Worm (Caenorhabditis elegans) whole organism, L3 larva: ENCODE measurements around the gene glna-2.
A peak's percentile ranks its signal among the peaks of the same experiment; 100 is the strongest.

Experiments
- ZK546.5 ChIP-seq: sonication (generic microtip); optimal IDR thresholded peaks from 2 replicates; lab custom pipeline; 2017; ENCODE audit warnings: missing biosample characterization, missing genetic modification characterization
- aly-2 ChIP-seq: fragments of 150-350 bp; optimal IDR thresholded peaks from 2 replicates; lab custom pipeline; 2014; ENCODE audit warnings: missing biosample characterization, missing genetic modification characterization
- ama-1 ChIP-seq: fragments of 150-350 bp; optimal IDR thresholded peaks from 2 replicates; lab custom pipeline; 2018
- ceh-16 ChIP-seq: sonication (generic microtip); optimal IDR thresholded peaks from 2 replicates; lab custom pipeline; 2017; ENCODE audit warnings: missing biosample characterization, missing genetic modification characterization
- ceh-28 ChIP-seq: fragments of 150-350 bp; optimal IDR thresholded peaks from 2 replicates; lab custom pipeline; 2014; ENCODE audit warnings: missing biosample characterization, missing genetic modification reagents, missing genetic modification characterization
- ceh-82 ChIP-seq: fragments of 150-350 bp; optimal IDR thresholded peaks from 2 replicates; lab custom pipeline; 2014; ENCODE audit warnings: missing biosample characterization, missing genetic modification characterization
- ceh-9 ChIP-seq: sonication (generic microtip); optimal IDR thresholded peaks from 2 replicates; lab custom pipeline; 2018; ENCODE audit warnings: missing biosample characterization, missing genetic modification characterization
- daf-12 ChIP-seq: fragments of 150-350 bp; optimal IDR thresholded peaks from 2 replicates; lab custom pipeline; 2014; ENCODE audit warnings: missing biosample characterization, missing genetic modification reagents, missing genetic modification characterization
- egl-5 ChIP-seq: fragments of 150-350 bp; optimal IDR thresholded peaks from 2 replicates; lab custom pipeline; 2017; ENCODE audit warnings: missing biosample characterization, missing genetic modification reagents, missing genetic modification characterization, inconsistent platforms
- elt-1 ChIP-seq: fragments of 150-350 bp; optimal IDR thresholded peaks from 2 replicates; lab custom pipeline; 2014; ENCODE audit warnings: missing biosample characterization, missing genetic modification characterization
- elt-2 ChIP-seq: sonication (generic microtip); optimal IDR thresholded peaks from 2 replicates; lab custom pipeline; 2016; ENCODE audit warnings: missing genetic modification reagents, mild to moderate bottlenecking, missing genetic modification characterization, missing compliant biosample characterization
- elt-3 ChIP-seq, 3 experiments: fragments of 150-350 bp in 1 of 3; sonication (generic microtip) in 2 of 3; optimal IDR thresholded peaks; 2 replicates in 2 of 3; 4 replicates in 1 of 3; lab custom pipeline; 2014 to 2017; ENCODE audit warnings: missing biosample characterization in 3 of 3, missing genetic modification characterization in 3 of 3
- fkh-10 ChIP-seq: sonication (generic microtip); optimal IDR thresholded peaks from 2 replicates; lab custom pipeline; 2017; ENCODE audit warnings: missing biosample characterization, missing genetic modification reagents, missing genetic modification characterization
- fkh-2 ChIP-seq: fragments of 150-350 bp; optimal IDR thresholded peaks from 2 replicates; lab custom pipeline; 2014; ENCODE audit warnings: missing biosample characterization, missing genetic modification reagents, missing genetic modification characterization
- fos-1 ChIP-seq: fragments of 150-350 bp; optimal IDR thresholded peaks from 2 replicates; lab custom pipeline; 2014; ENCODE audit warnings: missing biosample characterization, missing genetic modification characterization
- jun-1 ChIP-seq: fragments of 150-350 bp; optimal IDR thresholded peaks from 2 replicates; lab custom pipeline; 2014; ENCODE audit warnings: missing biosample characterization, missing genetic modification reagents, missing genetic modification characterization
- lin-15B ChIP-seq: fragments of 150-350 bp; optimal IDR thresholded peaks from 2 replicates; lab custom pipeline; 2014; ENCODE audit warnings: missing biosample characterization, missing genetic modification characterization
- lin-39 ChIP-seq: fragments of 150-350 bp; optimal IDR thresholded peaks from 2 replicates; lab custom pipeline; 2018; ENCODE audit warnings: missing biosample characterization, missing genetic modification reagents, missing genetic modification characterization
- mdl-1 ChIP-seq: fragments of 150-350 bp; optimal IDR thresholded peaks from 2 replicates; lab custom pipeline; 2014; ENCODE audit warnings: missing biosample characterization, missing genetic modification characterization
- mml-1 ChIP-seq: fragments of 150-350 bp; sonication (generic microtip); optimal IDR thresholded peaks from 3 replicates; lab custom pipeline; 2014; ENCODE audit warnings: missing biosample characterization, missing genetic modification characterization
- nfya-1 ChIP-seq: sonication (generic microtip); optimal IDR thresholded peaks from 2 replicates; lab custom pipeline; 2017; ENCODE audit warnings: missing genetic modification characterization, mild to moderate bottlenecking, missing compliant biosample characterization, antibody characterized with exemption, moderate library complexity; ENCODE audit not compliant: insufficient read depth
- nhr-11 ChIP-seq: fragments of 150-350 bp; optimal IDR thresholded peaks from 2 replicates; lab custom pipeline; 2014; ENCODE audit warnings: missing biosample characterization, missing genetic modification characterization
- nhr-23 ChIP-seq: fragments of 150-350 bp; optimal IDR thresholded peaks from 2 replicates; lab custom pipeline; 2014; ENCODE audit warnings: missing biosample characterization, missing genetic modification reagents, missing genetic modification characterization
- nhr-237 ChIP-seq: fragments of 150-350 bp; optimal IDR thresholded peaks from 2 replicates; lab custom pipeline; 2014; ENCODE audit warnings: missing biosample characterization, missing genetic modification characterization
- nhr-25 ChIP-seq: sonication (generic microtip); optimal IDR thresholded peaks from 2 replicates; lab custom pipeline; 2017; ENCODE audit warnings: missing biosample characterization, missing genetic modification characterization
- nhr-28 ChIP-seq: fragments of 150-350 bp; optimal IDR thresholded peaks from 2 replicates; lab custom pipeline; 2014; ENCODE audit warnings: missing biosample characterization, missing genetic modification characterization
- nhr-67 ChIP-seq: fragments of 150-350 bp; optimal IDR thresholded peaks from 2 replicates; lab custom pipeline; 2014; ENCODE audit warnings: missing biosample characterization, missing genetic modification characterization
- nhr-76 ChIP-seq: fragments of 150-350 bp; sonication (generic microtip); optimal IDR thresholded peaks from 5 replicates; lab custom pipeline; 2014; ENCODE audit warnings: missing biosample characterization, missing genetic modification characterization
- nhr-77 ChIP-seq: fragments of 150-350 bp; optimal IDR thresholded peaks from 2 replicates; lab custom pipeline; 2014; ENCODE audit warnings: missing biosample characterization, missing genetic modification characterization
- pha-4 ChIP-seq: fragments of 150-350 bp; optimal IDR thresholded peaks from 2 replicates; lab custom pipeline; 2014; ENCODE audit warnings: missing biosample characterization, missing genetic modification reagents, missing genetic modification characterization
- pqm-1 ChIP-seq: fragments of 150-350 bp; optimal IDR thresholded peaks from 2 replicates; lab custom pipeline; 2017; ENCODE audit warnings: missing biosample characterization, missing genetic modification characterization, inconsistent platforms
- sea-2 ChIP-seq: fragments of 150-350 bp; sonication (generic microtip); optimal IDR thresholded peaks from 4 replicates; lab custom pipeline; 2014; ENCODE audit warnings: missing biosample characterization, missing genetic modification reagents, missing genetic modification characterization
- skn-1 ChIP-seq: fragments of 150-350 bp; optimal IDR thresholded peaks from 2 replicates; lab custom pipeline; 2014; ENCODE audit warnings: missing biosample characterization, missing genetic modification characterization
- tbx-2 ChIP-seq: sonication (generic microtip); optimal IDR thresholded peaks from 2 replicates; lab custom pipeline; 2016; ENCODE audit warnings: mild to moderate bottlenecking, missing genetic modification characterization, missing compliant biosample characterization
- unc-62 ChIP-seq: fragments of 150-350 bp; sonication (generic microtip); optimal IDR thresholded peaks from 4 replicates; lab custom pipeline; 2014; ENCODE audit warnings: missing biosample characterization, missing genetic modification reagents, missing genetic modification characterization
- zag-1 ChIP-seq: fragments of 150-350 bp; optimal IDR thresholded peaks from 2 replicates; lab custom pipeline; 2014; ENCODE audit warnings: missing biosample characterization, missing genetic modification characterization
- ztf-4 ChIP-seq: fragments of 150-350 bp; optimal IDR thresholded peaks from 2 replicates; lab custom pipeline; 2014; ENCODE audit warnings: missing biosample characterization, missing genetic modification characterization

The glna-2 gene

DNA sequence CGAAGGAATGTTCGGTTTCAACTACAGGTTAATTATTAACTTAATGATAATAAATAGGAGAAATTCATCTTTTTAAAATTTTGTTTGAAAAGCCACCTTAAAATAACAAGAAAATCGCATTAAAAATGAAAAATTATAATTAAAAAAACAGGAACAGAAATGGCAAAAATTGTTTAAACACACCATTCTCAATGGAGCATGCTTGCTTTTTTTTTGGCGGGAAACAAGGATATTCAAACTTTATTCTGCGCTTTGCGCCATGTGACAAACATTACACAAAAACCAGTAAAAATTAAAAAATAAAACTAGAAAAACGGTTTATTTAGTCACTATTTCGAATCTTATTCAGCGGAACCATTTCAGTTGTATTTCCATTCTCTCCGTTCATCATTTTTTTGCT, 20.3 kb downstream of the glna-2 start:
- TF ChIP-seq skn-1 (no peak), fos-1 (tag; lab: Kevin White, UChicago) (no peak), ZK546.5 (tag; lab: Kevin White, UChicago) (no peak), pqm-1 (tag; lab: Kevin White, UChicago) (no peak), lin-15B (tag; lab: Kevin White, UChicago) (no peak), nhr-67 (tag; lab: Kevin White, UChicago) (no peak), egl-5 (tag; lab: Kevin White, UChicago) (no peak), elt-2 (tag; lab: Kevin White, UChicago) (no peak), pha-4 (tag; lab: Kevin White, UChicago) (no peak), unc-62 (GFP tag; lab: Kevin White, UChicago) (no peak), zag-1 (tag; lab: Kevin White, UChicago) (no peak), aly-2 (tag; lab: Kevin White, UChicago) (no peak), tbx-2 (tag; lab: Kevin White, UChicago) (no peak), jun-1 (tag; lab: Kevin White, UChicago) (no peak), mdl-1 (tag; lab: Kevin White, UChicago) (no peak), ceh-28 (tag; lab: Kevin White, UChicago) (no peak), nhr-11 (tag; lab: Kevin White, UChicago) (no peak), elt-1 (tag; lab: Kevin White, UChicago) (no peak)

DNA sequence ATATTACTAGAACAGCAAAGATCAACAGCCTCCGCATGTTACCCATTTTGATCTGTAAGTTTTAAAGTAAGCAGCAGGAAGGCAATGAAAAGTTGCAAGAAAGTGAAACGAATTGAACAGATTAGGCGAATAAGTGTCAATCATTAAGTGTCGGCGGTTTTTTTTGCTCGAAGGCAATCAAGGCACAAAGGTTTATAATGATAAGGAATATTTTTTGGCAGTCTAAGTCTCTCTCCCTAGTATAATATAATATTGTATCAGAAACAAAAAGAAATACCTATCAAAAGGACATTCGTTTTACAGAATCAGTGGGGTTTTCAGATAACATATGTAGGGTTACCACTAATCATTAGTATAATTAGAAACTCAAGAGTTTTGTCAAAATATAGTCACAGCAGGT, 24.2 kb downstream of the glna-2 start, which contains the start of gene nrf-6:
TSS of gene nrf-6 (minus strand) at position 52 of the 400 bp plus-strand sequence.
- TF ChIP-seq ceh-9 (no peak), mdl-1 (tag; lab: Kevin White, UChicago) (no peak), fkh-2 (no peak), pha-4 (tag; lab: Kevin White, UChicago) (no peak), pqm-1 (tag; lab: Kevin White, UChicago) (peak; percentile 62), elt-2 (tag; lab: Kevin White, UChicago) (peak; percentile 87)

DNA sequence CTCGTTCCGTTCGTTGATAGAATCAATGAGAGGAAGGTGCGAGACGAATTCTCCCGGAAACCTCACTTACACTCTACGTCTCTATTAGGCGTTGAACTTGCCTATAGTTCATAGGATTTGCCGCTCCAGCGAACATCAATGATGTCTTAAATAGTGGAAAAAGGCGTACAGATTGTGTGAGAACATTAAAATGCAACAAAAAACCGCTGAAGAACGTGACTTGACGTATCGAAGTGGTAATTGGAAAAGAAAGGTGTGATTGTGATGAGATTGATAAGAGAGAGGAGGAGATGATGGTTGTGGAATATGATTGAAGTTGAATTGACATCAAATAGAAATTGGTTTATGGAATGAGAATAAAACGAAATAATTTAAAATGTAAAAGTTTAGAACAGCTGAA, 25.6 kb downstream of the glna-2 start:
- no peak for TF ChIP-seq nhr-76 (tag; lab: Kevin White, UChicago)
- peak; percentile 52 for TF ChIP-seq elt-2 (tag; lab: Kevin White, UChicago)
- TF ChIP-seq ztf-4 (tag; lab: Kevin White, UChicago): no peak
- TF ChIP-seq sea-2 (GFP tag; lab: Kevin White, UChicago): no peak
- TF ChIP-seq mml-1: no peak

DNA sequence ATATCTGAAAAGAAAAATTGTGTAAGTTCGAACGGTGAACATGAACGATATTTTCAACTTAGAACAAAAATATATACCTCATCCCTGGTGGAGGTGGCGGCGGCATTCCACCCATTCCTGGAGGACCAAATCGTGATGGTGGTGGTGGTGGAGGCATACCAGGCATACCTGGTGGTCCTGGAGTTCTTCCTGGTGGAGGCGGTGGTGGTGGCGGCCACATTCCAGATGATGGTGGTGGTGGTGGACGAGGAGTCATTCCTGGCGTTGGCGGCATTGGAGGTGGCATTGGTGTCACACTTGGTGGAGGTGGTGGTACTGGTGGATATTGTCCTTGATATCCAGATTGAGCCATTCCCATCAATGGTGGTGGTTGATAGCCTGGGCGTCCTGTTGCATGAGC, 26.2 kb downstream of the glna-2 start:
- TF ChIP-seq ztf-4 (tag; lab: Kevin White, UChicago): no peak
- no peak for TF ChIP-seq nfya-1 (tag; lab: Kevin White, UChicago)
- no peak for TF ChIP-seq ceh-82 (tag; lab: Kevin White, UChicago)
- TF ChIP-seq ama-1 (lab: Kevin White, UChicago): no peak
- TF ChIP-seq ceh-16: no peak
- no peak for TF ChIP-seq lin-15B (tag; lab: Kevin White, UChicago)
- TF ChIP-seq pqm-1 (tag; lab: Kevin White, UChicago): no peak
- TF ChIP-seq tbx-2 (tag; lab: Kevin White, UChicago): no peak
- TF ChIP-seq pha-4 (tag; lab: Kevin White, UChicago): no peak
- no peak for TF ChIP-seq nhr-11 (tag; lab: Kevin White, UChicago)
- TF ChIP-seq daf-12: no peak
- TF ChIP-seq fkh-10 (GFP tag; lab: Kevin White, UChicago): no peak

DNA sequence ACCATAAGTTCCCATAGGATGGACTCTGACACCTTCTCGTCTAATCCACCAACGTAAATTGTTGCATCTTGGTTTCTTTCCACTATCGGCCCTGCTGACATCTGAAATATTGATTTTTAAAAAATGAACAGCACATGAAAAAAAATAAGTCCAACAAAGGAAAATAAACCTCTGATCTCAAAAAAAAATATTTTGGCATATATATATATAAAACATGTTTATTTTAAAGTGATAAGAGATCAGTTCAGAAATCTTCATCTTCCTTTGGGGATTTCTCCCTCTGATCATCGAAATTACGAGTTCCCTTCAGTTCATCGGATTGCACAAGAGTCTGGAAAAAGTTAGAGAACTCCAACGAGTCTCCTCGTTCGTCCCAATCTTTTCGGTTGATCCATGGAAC, 27.2 kb downstream of the glna-2 start, which contains the start of gene sap-49:
TSS of gene sap-49 (minus strand) at position 101 of the 400 bp plus-strand sequence.
- TF ChIP-seq pha-4 (tag; lab: Kevin White, UChicago) (no peak), ama-1 (lab: Kevin White, UChicago) (no peak), zag-1 (tag; lab: Kevin White, UChicago) (no peak), nhr-77 (tag; lab: Kevin White, UChicago) (no peak), elt-1 (tag; lab: Kevin White, UChicago) (no peak), ceh-16 (no peak), nhr-11 (tag; lab: Kevin White, UChicago) (no peak), lin-39 (no peak), mml-1 (no peak), nhr-76 (tag; lab: Kevin White, UChicago) (no peak), nhr-28 (tag; lab: Kevin White, UChicago) (no peak), jun-1 (tag; lab: Kevin White, UChicago) (no peak), fkh-10 (GFP tag; lab: Kevin White, UChicago) (no peak), fkh-2 (no peak), elt-2 (tag; lab: Kevin White, UChicago) (no peak), nhr-25 (tag; lab: Kevin White, UChicago) (no peak), nhr-23 (no peak), nhr-237 (tag; lab: Kevin White, UChicago) (no peak), elt-3 (tag; optimal IDR thresholded peaks at IDR 0.05; lab: Kevin White, UChicago) (no peak), ceh-82 (tag; lab: Kevin White, UChicago) (no peak)
- TF ChIP-seq, all 47 proteins: peak for 0
